Worm (Caenorhabditis elegans) whole organism, late embryonic: ENCODE data around the gene vglu-3.

Source experiments
- F13H6.1 ChIP-seq: sonication (generic microtip); optimal IDR thresholded peaks from 2 replicates; lab custom pipeline; 2016; ENCODE audit warnings: missing genetic modification characterization, missing compliant biosample characterization
- K09A11.1 ChIP-seq: sonication (generic microtip); optimal IDR thresholded peaks from 2 replicates; lab custom pipeline; 2017; ENCODE audit warnings: antibody characterized with exemption, mild to moderate bottlenecking, missing genetic modification characterization, missing compliant biosample characterization; ENCODE audit not compliant: insufficient read depth
- T23F11.4 ChIP-seq: fragments of 200-800 bp; sonication (Bioruptor generic); optimal IDR thresholded peaks from 2 replicates; lab custom pipeline; 2018; ENCODE audit warnings: mild to moderate bottlenecking, missing genetic modification characterization, missing compliant biosample characterization
- ama-1 ChIP-seq: fragments of 150-350 bp; optimal IDR thresholded peaks from 2 replicates; lab custom pipeline; 2014
- ceh-14 ChIP-seq: sonication (generic microtip); optimal IDR thresholded peaks from 2 replicates; lab custom pipeline; 2016; ENCODE audit warnings: missing genotype, missing genetic modification characterization, missing compliant biosample characterization
- ceh-19 ChIP-seq: fragments of 200-800 bp; sonication (Bioruptor generic); optimal IDR thresholded peaks from 2 replicates; lab custom pipeline; 2018; ENCODE audit warnings: mild to moderate bottlenecking, missing genetic modification characterization, missing compliant biosample characterization
- ceh-2 ChIP-seq: sonication (generic microtip); optimal IDR thresholded peaks from 2 replicates; lab custom pipeline; 2016; ENCODE audit warnings: missing genotype, missing genetic modification characterization, missing compliant biosample characterization
- ceh-24 ChIP-seq: sonication (generic microtip); optimal IDR thresholded peaks from 2 replicates; lab custom pipeline; 2016; ENCODE audit warnings: mild to moderate bottlenecking, missing genetic modification characterization, missing compliant biosample characterization
- ceh-30 ChIP-seq: fragments of 150-350 bp; optimal IDR thresholded peaks from 2 replicates; lab custom pipeline; 2014; ENCODE audit warnings: missing biosample characterization, missing genetic modification characterization
- ceh-48 ChIP-seq: sonication (generic microtip); optimal IDR thresholded peaks from 2 replicates; lab custom pipeline; 2016; ENCODE audit warnings: missing genetic modification characterization, inconsistent platforms, missing compliant biosample characterization
- che-1 ChIP-seq: sonication (generic microtip); optimal IDR thresholded peaks from 2 replicates; lab custom pipeline; 2016; ENCODE audit warnings: mild to moderate bottlenecking, missing genetic modification characterization, missing compliant biosample characterization
- dmd-4 ChIP-seq: sonication (generic microtip); optimal IDR thresholded peaks from 2 replicates; lab custom pipeline; 2016; ENCODE audit warnings: borderline replicate concordance, missing genetic modification characterization, missing compliant biosample characterization
- dve-1 ChIP-seq: sonication (generic microtip); optimal IDR thresholded peaks from 2 replicates; lab custom pipeline; 2017; ENCODE audit warnings: antibody characterized with exemption, mild to moderate bottlenecking, missing genetic modification characterization, missing compliant biosample characterization
- elt-2 ChIP-seq: sonication (generic microtip); optimal IDR thresholded peaks from 2 replicates; lab custom pipeline; 2016; ENCODE audit warnings: missing genetic modification reagents, missing genetic modification characterization, missing compliant biosample characterization
- ets-4 ChIP-seq: sonication (generic microtip); optimal IDR thresholded peaks from 2 replicates; lab custom pipeline; 2016; ENCODE audit warnings: missing genetic modification characterization, missing compliant biosample characterization
- fax-1 ChIP-seq: sonication (generic microtip); optimal IDR thresholded peaks from 2 replicates; lab custom pipeline; 2016; ENCODE audit warnings: missing genotype, missing genetic modification characterization, missing compliant biosample characterization
- fkh-10 ChIP-seq: fragments of 150-350 bp; optimal IDR thresholded peaks from 2 replicates; lab custom pipeline; 2014; ENCODE audit warnings: missing biosample characterization, missing genetic modification reagents, missing genetic modification characterization
- hlh-13 ChIP-seq: fragments of 200-800 bp; sonication (Bioruptor generic); optimal IDR thresholded peaks from 2 replicates; lab custom pipeline; 2018; ENCODE audit warnings: mild to moderate bottlenecking, missing genetic modification characterization, missing compliant biosample characterization
- hlh-30 ChIP-seq: sonication (generic microtip); optimal IDR thresholded peaks from 2 replicates; lab custom pipeline; 2017; ENCODE audit warnings: antibody characterized with exemption, missing genetic modification characterization, missing compliant biosample characterization; ENCODE audit not compliant: insufficient read depth
- hlh-6 ChIP-seq: sonication (generic microtip); optimal IDR thresholded peaks from 2 replicates; lab custom pipeline; 2016; ENCODE audit warnings: missing genotype, missing genetic modification characterization, missing compliant biosample characterization
- hlh-8 ChIP-seq: sonication (generic microtip); optimal IDR thresholded peaks from 2 replicates; lab custom pipeline; 2016; ENCODE audit warnings: missing genotype, missing genetic modification characterization, missing compliant biosample characterization
- lim-6 ChIP-seq: sonication (generic microtip); optimal IDR thresholded peaks from 2 replicates; lab custom pipeline; 2016; ENCODE audit warnings: missing genetic modification characterization, missing compliant biosample characterization
- nfya-1 ChIP-seq: sonication (generic microtip); optimal IDR thresholded peaks from 2 replicates; lab custom pipeline; 2017; ENCODE audit warnings: missing genetic modification characterization, mild to moderate bottlenecking, missing compliant biosample characterization, antibody characterized with exemption, moderate library complexity
- nhr-232 ChIP-seq: sonication (generic microtip); optimal IDR thresholded peaks from 2 replicates; lab custom pipeline; 2016; ENCODE audit warnings: missing genetic modification characterization, missing compliant biosample characterization
- npax-4 ChIP-seq: sonication (generic microtip); optimal IDR thresholded peaks from 2 replicates; lab custom pipeline; 2016; ENCODE audit warnings: missing genetic modification characterization, missing compliant biosample characterization
- odd-2 ChIP-seq: sonication (generic microtip); optimal IDR thresholded peaks from 2 replicates; lab custom pipeline; 2017; ENCODE audit warnings: antibody characterized with exemption, mild to moderate bottlenecking, missing genetic modification characterization, missing compliant biosample characterization
- pag-3 ChIP-seq: sonication (generic microtip); optimal IDR thresholded peaks from 2 replicates; lab custom pipeline; 2016; ENCODE audit warnings: missing compliant biosample characterization, missing genetic modification characterization, borderline replicate concordance
- pha-4 ChIP-seq: fragments of 150-350 bp; optimal IDR thresholded peaks from 2 replicates; lab custom pipeline; 2018; ENCODE audit warnings: missing biosample characterization, missing genetic modification reagents, missing genetic modification characterization
- pqm-1 ChIP-seq: sonication (generic microtip); optimal IDR thresholded peaks from 2 replicates; lab custom pipeline; 2016; ENCODE audit warnings: missing genetic modification characterization, missing compliant biosample characterization
- pros-1 ChIP-seq: fragments of 150-350 bp; optimal IDR thresholded peaks from 2 replicates; lab custom pipeline; 2014; ENCODE audit warnings: missing biosample characterization, missing genetic modification reagents, missing genetic modification characterization
- rnt-1 ChIP-seq: sonication (generic microtip); optimal IDR thresholded peaks from 2 replicates; lab custom pipeline; 2016; ENCODE audit warnings: missing genetic modification characterization, missing compliant biosample characterization
- sdc-2 ChIP-seq: sonication (generic microtip); optimal IDR thresholded peaks from 2 replicates; lab custom pipeline; 2016; ENCODE audit warnings: missing genotype, missing genetic modification characterization, missing compliant biosample characterization
- sox-2 ChIP-seq: fragments of 200-800 bp; sonication (Bioruptor generic); IDR thresholded peaks from 2 replicates; pipeline ENCODE4 v1.3.6; 2022; ENCODE audit warnings: missing genetic modification reagents, missing genetic modification characterization, missing compliant biosample characterization
- sox-4 ChIP-seq: sonication (generic microtip); optimal IDR thresholded peaks from 2 replicates; lab custom pipeline; 2017; ENCODE audit warnings: mild to moderate bottlenecking, missing genetic modification characterization, inconsistent platforms, missing compliant biosample characterization
- syd-9 ChIP-seq: sonication (generic microtip); optimal IDR thresholded peaks from 2 replicates; lab custom pipeline; 2016; ENCODE audit warnings: mild to moderate bottlenecking, missing genetic modification characterization, moderate library complexity, missing compliant biosample characterization
- tbx-2 ChIP-seq: sonication (generic microtip); optimal IDR thresholded peaks from 2 replicates; lab custom pipeline; 2016; ENCODE audit warnings: missing genetic modification characterization, missing compliant biosample characterization
- ttx-3 ChIP-seq: sonication (generic microtip); optimal IDR thresholded peaks from 2 replicates; lab custom pipeline; 2016; ENCODE audit warnings: missing genetic modification reagents, missing genetic modification characterization, missing compliant biosample characterization
- unc-55 ChIP-seq: sonication (generic microtip); optimal IDR thresholded peaks from 2 replicates; lab custom pipeline; 2017; ENCODE audit warnings: missing biosample characterization, missing genetic modification reagents, missing genetic modification characterization
- zip-5 ChIP-seq: sonication (generic microtip); optimal IDR thresholded peaks from 2 replicates; lab custom pipeline; 2016; ENCODE audit warnings: missing genetic modification characterization, missing compliant biosample characterization

The vglu-3 gene

ce11 chrIII:10290541-10290940 lies 9.6 kb upstream of the vglu-3 start:
- TF ChIP-seq ceh-30 (tag; lab: Kevin White, UChicago) (no peak), pros-1 (tag; lab: Kevin White, UChicago) (no peak), ets-4 (tag; lab: Kevin White, UChicago) (no peak), ceh-2 (tag; lab: Kevin White, UChicago) (no peak), nfya-1 (tag; lab: Kevin White, UChicago) (no peak), hlh-6 (tag; lab: Kevin White, UChicago) (no peak), pqm-1 (tag; lab: Kevin White, UChicago) (no peak)

ce11 chrIII:10293362-10293761 lies 6.8 kb upstream of the vglu-3 start:
- no peak for TF ChIP-seq dve-1
- no peak for TF ChIP-seq F13H6.1 (tag; lab: Kevin White, UChicago)
- no peak for TF ChIP-seq sox-2 (GFP tag; lab: Robert Waterston, UW)
- no peak for TF ChIP-seq fax-1 (tag; lab: Kevin White, UChicago)
- no peak for TF ChIP-seq tbx-2
- no peak for TF ChIP-seq hlh-13 (GFP tag; lab: Kevin White, UChicago)
- no peak for TF ChIP-seq ama-1 (lab: Kevin White, UChicago)
- TF ChIP-seq pros-1 (tag; lab: Kevin White, UChicago) = no peak
- TF ChIP-seq ceh-24 (tag; lab: Kevin White, UChicago) = no peak
- TF ChIP-seq lim-6 (tag; lab: Kevin White, UChicago) = no peak
- no peak for TF ChIP-seq che-1 (tag; lab: Kevin White, UChicago)
- no peak for TF ChIP-seq sdc-2 (tag; lab: Kevin White, UChicago)
- no peak for TF ChIP-seq nhr-232 (tag; lab: Kevin White, UChicago)
- no peak for TF ChIP-seq dmd-4 (tag; lab: Kevin White, UChicago)

ce11 chrIII:10293946-10294345 lies 6.2 kb upstream of the vglu-3 start:
- TF ChIP-seq rnt-1 (tag; lab: Kevin White, UChicago) = no peak
- TF ChIP-seq ceh-19 (GFP tag; lab: Kevin White, UChicago) = no peak
- TF ChIP-seq pha-4 (tag; lab: Kevin White, UChicago) = no peak
- no peak for TF ChIP-seq ceh-14 (tag; lab: Kevin White, UChicago)
- no peak for TF ChIP-seq K09A11.1 (tag; lab: Kevin White, UChicago)
- no peak for TF ChIP-seq pag-3 (tag; lab: Kevin White, UChicago)
- no peak for TF ChIP-seq ceh-48
- TF ChIP-seq ama-1 (lab: Kevin White, UChicago) = no peak

ce11 chrIII:10294837-10295236 lies 5.3 kb upstream of the vglu-3 start, which contains the start of gene vglu-2:
TSS of gene vglu-2 (plus strand) at chrIII:10295137.
- no peak for TF ChIP-seq fkh-10 (GFP tag; lab: Kevin White, UChicago)
- no peak for TF ChIP-seq hlh-30
- no peak for TF ChIP-seq ceh-30 (tag; lab: Kevin White, UChicago)
- TF ChIP-seq odd-2 = no peak
- no peak for TF ChIP-seq ttx-3
- no peak for TF ChIP-seq nfya-1 (tag; lab: Kevin White, UChicago)
- no peak for TF ChIP-seq nhr-232 (tag; lab: Kevin White, UChicago)
- TF ChIP-seq F13H6.1 (tag; lab: Kevin White, UChicago) = no peak
- TF ChIP-seq dve-1 = no peak
- no peak for TF ChIP-seq zip-5
- TF ChIP-seq sox-4 (tag; lab: Kevin White, UChicago) = no peak
- TF ChIP-seq npax-4 (tag; lab: Kevin White, UChicago) = no peak
- no peak for TF ChIP-seq hlh-13 (GFP tag; lab: Kevin White, UChicago)
- no peak for TF ChIP-seq hlh-8 (tag; lab: Kevin White, UChicago)
- TF ChIP-seq unc-55 = no peak
- TF ChIP-seq elt-2 (tag; lab: Kevin White, UChicago) = no peak
- TF ChIP-seq rnt-1 (tag; lab: Kevin White, UChicago) = no peak
- TF ChIP-seq T23F11.4 (GFP tag; lab: Kevin White, UChicago) = no peak
- TF ChIP-seq syd-9 (tag; lab: Kevin White, UChicago) = no peak
- TF ChIP-seq pag-3 (tag; lab: Kevin White, UChicago) = no peak
- TF ChIP-seq, all 69 proteins: peak for 0
